Worm (Caenorhabditis elegans) whole organism, early embryonic: Measurements from ENCODE around the gene Y110A2AL.6.

Experiments
- B0310.2 ChIP-seq: sonication (generic microtip); optimal IDR thresholded peaks from 2 replicates; lab custom pipeline; 2016; ENCODE audit warnings: mild to moderate bottlenecking, missing genetic modification characterization, missing compliant biosample characterization
- F13C5.2 ChIP-seq: sonication (generic microtip); optimal IDR thresholded peaks from 2 replicates; lab custom pipeline; 2017; ENCODE audit warnings: mild to moderate bottlenecking, missing genetic modification characterization, inconsistent platforms, missing compliant biosample characterization
- aly-1 ChIP-seq: sonication (generic microtip); optimal IDR thresholded peaks from 2 replicates; lab custom pipeline; 2016; ENCODE audit warnings: missing genetic modification characterization, missing compliant biosample characterization
- ama-1 ChIP-seq: fragments of 150-350 bp; optimal IDR thresholded peaks from 2 replicates; lab custom pipeline; 2014
- ceh-13 ChIP-seq: fragments of 200-800 bp; sonication (Bioruptor generic); optimal IDR thresholded peaks from 2 replicates; lab custom pipeline; 2018; ENCODE audit warnings: mild to moderate bottlenecking, missing genetic modification characterization, missing compliant biosample characterization
- ceh-36 ChIP-seq: sonication (generic microtip); optimal IDR thresholded peaks from 2 replicates; lab custom pipeline; 2016; ENCODE audit warnings: missing genetic modification characterization, inconsistent platforms, missing compliant biosample characterization
- ets-7 ChIP-seq: sonication (generic microtip); optimal IDR thresholded peaks from 2 replicates; lab custom pipeline; 2016; ENCODE audit warnings: missing genotype, missing genetic modification characterization, missing compliant biosample characterization
- flt-1 ChIP-seq: fragments of 200-800 bp; sonication (Bioruptor generic); IDR thresholded peaks from 2 replicates; pipeline ENCODE4 v1.3.6; 2022; ENCODE audit warnings: missing genetic modification characterization, missing compliant biosample characterization
- hmbx-1 ChIP-seq: sonication (generic microtip); optimal IDR thresholded peaks from 2 replicates; lab custom pipeline; 2016; ENCODE audit warnings: mild to moderate bottlenecking, missing genetic modification characterization, missing compliant biosample characterization
- hmg-4 ChIP-seq: fragments of 200-800 bp; sonication (Bioruptor generic); optimal IDR thresholded peaks from 2 replicates; lab custom pipeline; 2018; ENCODE audit warnings: mild to moderate bottlenecking, missing genetic modification characterization, missing compliant biosample characterization
- hnd-1 ChIP-seq: sonication (generic microtip); optimal IDR thresholded peaks from 2 replicates; lab custom pipeline; 2016; ENCODE audit warnings: missing genetic modification characterization, missing compliant biosample characterization
- pes-1 ChIP-seq: fragments of 200-800 bp; sonication (Bioruptor generic); IDR thresholded peaks from 2 replicates; pipeline ENCODE4 v1.3.6; 2022; ENCODE audit warnings: missing genetic modification reagents, missing genetic modification characterization, missing compliant biosample characterization
- scrt-1 ChIP-seq: fragments of 200-800 bp; sonication (Bioruptor generic); IDR thresholded peaks from 2 replicates; pipeline ENCODE4 v1.3.6; 2022; ENCODE audit warnings: missing genetic modification characterization, missing compliant biosample characterization
- sea-1 ChIP-seq: fragments of 200-800 bp; sonication (Bioruptor generic); conservative IDR thresholded peaks from 2 replicates; pipeline ENCODE4 v1.3.6; 2022; ENCODE audit warnings: missing genetic modification characterization, missing compliant biosample characterization
- tbx-11 ChIP-seq: fragments of 200-800 bp; sonication (Bioruptor generic); IDR thresholded peaks from 2 replicates; pipeline ENCODE4 v1.3.6; 2022; ENCODE audit warnings: missing genetic modification characterization, missing compliant biosample characterization
- tbx-37 ChIP-seq: fragments of 200-800 bp; sonication (Bioruptor generic); conservative IDR thresholded peaks from 2 replicates; pipeline ENCODE4 v1.3.6; 2022; ENCODE audit warnings: missing genetic modification reagents, missing genetic modification characterization, missing compliant biosample characterization
- tra-4 ChIP-seq: sonication (generic microtip); optimal IDR thresholded peaks from 2 replicates; lab custom pipeline; 2017; ENCODE audit warnings: missing genetic modification characterization, missing compliant biosample characterization

Gene Y110A2AL.6

ce11 chrII:2841529-2841928 is at the start of gene Y110A2AL.6:
TSS of gene Y110A2AL.6 (minus strand) at chrII:2841629.
- no peak for TF ChIP-seq ceh-36 (tag; lab: Kevin White, UChicago)
- no peak for TF ChIP-seq ama-1 (lab: Kevin White, UChicago)
- TF ChIP-seq hmbx-1 (tag; lab: Kevin White, UChicago), result no peak
- no peak for TF ChIP-seq ceh-13 (GFP tag; lab: Kevin White, UChicago)

- TF ChIP-seq B0310.2 (tag; lab: Kevin White, UChicago), result no peak
- no peak for TF ChIP-seq tbx-11 (GFP tag; lab: Robert Waterston, UW)
- no peak for TF ChIP-seq ets-7 (tag; lab: Kevin White, UChicago)
- no peak for TF ChIP-seq ceh-13 (GFP tag; lab: Kevin White, UChicago)
- no peak for TF ChIP-seq hmbx-1 (tag; lab: Kevin White, UChicago)
- TF ChIP-seq aly-1 (tag; lab: Kevin White, UChicago), result no peak
- peak; percentile 77 for TF ChIP-seq tbx-37 (GFP tag; lab: Robert Waterston, UW)
- TF ChIP-seq tra-4 (tag; lab: Kevin White, UChicago), result no peak
- TF ChIP-seq F13C5.2 (tag; lab: Kevin White, UChicago), result peak; percentile 37
- TF ChIP-seq sea-1 (GFP tag; lab: Robert Waterston, UW), result no peak; the same call in 1 of the 2 replicates
- TF ChIP-seq flt-1 (GFP tag; lab: Robert Waterston, UW), result peak; percentile 61; the same call in 1 of the 2 replicates
- TF ChIP-seq ceh-36 (tag; lab: Kevin White, UChicago), result no peak
- TF ChIP-seq scrt-1 (GFP tag; lab: Robert Waterston, UW), result no peak
- TF ChIP-seq hmg-4 (GFP tag; lab: Kevin White, UChicago), result no peak
- TF ChIP-seq ama-1 (lab: Kevin White, UChicago), result no peak
- peak; percentile 19 for TF ChIP-seq hnd-1 (tag; lab: Kevin White, UChicago)
- peak; percentile 79 for TF ChIP-seq pes-1 (GFP tag; lab: Robert Waterston, UW)
Observed at ce11 chrII:2888957-2889630, 47.7 kb upstream of the Y110A2AL.6 start, which contains the start of gene pinn-1. TSS of gene pinn-1 (minus strand) at chrII:2889007.

- TF ChIP-seq ama-1 (lab: Kevin White, UChicago) (no peak), hmbx-1 (tag; lab: Kevin White, UChicago) (no peak)
Observed at ce11 chrII:2885518-2886449, 44.4 kb upstream of the Y110A2AL.6 start.

- TF ChIP-seq hnd-1 (tag; lab: Kevin White, UChicago) (no peak), aly-1 (tag; lab: Kevin White, UChicago) (no peak), ama-1 (lab: Kevin White, UChicago) (no peak), scrt-1 (GFP tag; lab: Robert Waterston, UW) (no peak), flt-1 (GFP tag; lab: Robert Waterston, UW) (no peak), sea-1 (GFP tag; lab: Robert Waterston, UW) (no peak), hmbx-1 (tag; lab: Kevin White, UChicago) (no peak), ceh-13 (GFP tag; lab: Kevin White, UChicago) (no peak), ets-7 (tag; lab: Kevin White, UChicago) (no peak), ceh-36 (tag; lab: Kevin White, UChicago) (no peak), pes-1 (GFP tag; lab: Robert Waterston, UW) (no peak), F13C5.2 (tag; lab: Kevin White, UChicago) (no peak), B0310.2 (tag; lab: Kevin White, UChicago) (no peak), tbx-11 (GFP tag; lab: Robert Waterston, UW) (no peak), hmg-4 (GFP tag; lab: Kevin White, UChicago) (no peak), tra-4 (tag; lab: Kevin White, UChicago) (no peak), tbx-37 (GFP tag; lab: Robert Waterston, UW) (no peak)
Observed at ce11 chrII:2884810-2885209, 43.4 kb upstream of the Y110A2AL.6 start, which contains the start of gene pigw-1. TSS of gene pigw-1 (minus strand) at chrII:2884910.

ce11 chrII:2881088-2881487 is 39.7 kb upstream of the Y110A2AL.6 start:
- TF ChIP-seq ceh-13 (GFP tag; lab: Kevin White, UChicago) (no peak), pes-1 (GFP tag; lab: Robert Waterston, UW) (no peak; the same call in 1 of the 2 replicates), ceh-36 (tag; lab: Kevin White, UChicago) (no peak), scrt-1 (GFP tag; lab: Robert Waterston, UW) (no peak), flt-1 (GFP tag; lab: Robert Waterston, UW) (peak; percentile 29; the same call in 1 of the 2 replicates), hnd-1 (tag; lab: Kevin White, UChicago) (no peak)

ce11 chrII:2878909-2879308 is 37.5 kb upstream of the Y110A2AL.6 start:
- TF ChIP-seq tra-4 (tag; lab: Kevin White, UChicago), result no peak
- TF ChIP-seq ama-1 (lab: Kevin White, UChicago), result no peak
- TF ChIP-seq tbx-11 (GFP tag; lab: Robert Waterston, UW), result no peak
- no peak for TF ChIP-seq pes-1 (GFP tag; lab: Robert Waterston, UW)
- no peak for TF ChIP-seq hmg-4 (GFP tag; lab: Kevin White, UChicago)
- no peak for TF ChIP-seq tbx-37 (GFP tag; lab: Robert Waterston, UW)
- no peak for TF ChIP-seq scrt-1 (GFP tag; lab: Robert Waterston, UW)
- no peak for TF ChIP-seq ceh-36 (tag; lab: Kevin White, UChicago)
- no peak for TF ChIP-seq hmbx-1 (tag; lab: Kevin White, UChicago)
- TF ChIP-seq ets-7 (tag; lab: Kevin White, UChicago), result no peak
- no peak for TF ChIP-seq F13C5.2 (tag; lab: Kevin White, UChicago)
- no peak for TF ChIP-seq aly-1 (tag; lab: Kevin White, UChicago)
- TF ChIP-seq flt-1 (GFP tag; lab: Robert Waterston, UW), result no peak
- no peak for TF ChIP-seq B0310.2 (tag; lab: Kevin White, UChicago)
